Fruit fly (Drosophila melanogaster) whole organism, embryonic: ENCODE results near the gene CG31103.
A peak's percentile ranks its signal among the peaks of the same experiment; 100 is the strongest.

Experiments used
- Aef1 ChIP-seq: fragments of 200-800 bp; sonication (Bioruptor generic); IDR thresholded peaks from 3 replicates; pipeline ENCODE4 v1.3.6; 2022; ENCODE audit warnings: missing biosample characterization, missing genetic modification characterization
- CG11696 ChIP-seq: fragments of 200-800 bp; sonication (Bioruptor generic); IDR thresholded peaks from 2 replicates; pipeline ENCODE4 v1.3.6; 2022; ENCODE audit warnings: missing biosample characterization, missing genetic modification characterization
- CG12071 ChIP-seq: fragments of 200-800 bp; sonication (Bioruptor generic); optimal IDR thresholded peaks from 3 replicates; lab custom pipeline; 2018; ENCODE audit warnings: missing biosample characterization, mild to moderate bottlenecking, missing genetic modification characterization
- CG12744 ChIP-seq: fragments of 200-800 bp; sonication (Bioruptor generic); optimal IDR thresholded peaks from 2 replicates; lab custom pipeline; 2016; ENCODE audit warnings: missing biosample characterization, missing genetic modification characterization
- CG18262 ChIP-seq: fragments of 200-800 bp; optimal IDR thresholded peaks from 3 replicates; lab custom pipeline; 2019; ENCODE audit warnings: missing biosample characterization, mild to moderate bottlenecking, missing genetic modification characterization, moderate library complexity
- CG2202 ChIP-seq: fragments of 200-800 bp; sonication (Bioruptor generic); optimal IDR thresholded peaks from 2 replicates; lab custom pipeline; 2018; ENCODE audit warnings: missing biosample characterization, mild to moderate bottlenecking, missing genetic modification characterization
- CG2875 ChIP-seq: fragments of 200-800 bp; sonication (Bioruptor generic); optimal IDR thresholded peaks from 2 replicates; lab custom pipeline; 2017; ENCODE audit warnings: missing biosample characterization, mild to moderate bottlenecking, missing genetic modification characterization, missing genetic modification reagents
- CG4360 ChIP-seq: fragments of 200-800 bp; sonication (Bioruptor generic); IDR thresholded peaks from 2 replicates; pipeline ENCODE4 v1.3.6; 2022; ENCODE audit warnings: missing biosample characterization, missing genetic modification characterization
- CG6254 ChIP-seq: fragments of 200-800 bp; sonication (Bioruptor generic); optimal IDR thresholded peaks from 3 replicates; lab custom pipeline; 2017; ENCODE audit warnings: mild to moderate bottlenecking, missing biosample characterization, missing genetic modification reagents, missing genetic modification characterization
- CG6813 ChIP-seq: fragments of 200-800 bp; sonication (Bioruptor generic); optimal IDR thresholded peaks from 2 replicates; lab custom pipeline; 2017; ENCODE audit warnings: missing biosample characterization, missing genetic modification characterization, mild to moderate bottlenecking, moderate library complexity, missing genetic modification reagents
- CG7745 ChIP-seq: fragments of 200-800 bp; sonication (Bioruptor generic); optimal IDR thresholded peaks from 2 replicates; lab custom pipeline; 2018; ENCODE audit warnings: missing biosample characterization, mild to moderate bottlenecking, missing genetic modification characterization, moderate library complexity
- CG8944 ChIP-seq: fragments of 200-800 bp; sonication (Bioruptor generic); optimal IDR thresholded peaks from 3 replicates; lab custom pipeline; 2016; ENCODE audit warnings: missing biosample characterization, missing genetic modification characterization
- CoRest ChIP-seq: fragments of 200-800 bp; sonication (Bioruptor generic); optimal IDR thresholded peaks from 3 replicates; lab custom pipeline; 2018; ENCODE audit warnings: missing biosample characterization, mild to moderate bottlenecking, missing genetic modification characterization, moderate library complexity
- Elba2 ChIP-seq: fragments of 200-800 bp; sonication (Bioruptor generic); optimal IDR thresholded peaks from 3 replicates; lab custom pipeline; 2016; ENCODE audit warnings: missing biosample characterization, missing genetic modification characterization
- HLH4C ChIP-seq: fragments of 200-800 bp; sonication (Bioruptor generic); IDR thresholded peaks from 3 replicates; pipeline ENCODE4 v1.3.6; 2022; ENCODE audit warnings: missing biosample characterization, missing genetic modification characterization; ENCODE audit not compliant: partially characterized antibody
- MBD-R2 ChIP-seq: fragments of 200-800 bp; sonication (Bioruptor generic); IDR thresholded peaks from 2 replicates; pipeline ENCODE4 v1.3.6; 2022; ENCODE audit warnings: missing biosample characterization, missing genetic modification characterization
- Med ChIP-seq: fragments of 200-800 bp; sonication (Bioruptor generic); peaks from one replicate; lab custom pipeline; 2016; ENCODE audit warnings: missing biosample characterization, missing genetic modification characterization, mild to moderate bottlenecking, inconsistent platforms, moderate library complexity
- NC2β ChIP-seq: fragments of 200-800 bp; sonication (Bioruptor generic); optimal IDR thresholded peaks from 2 replicates; lab custom pipeline; 2016; ENCODE audit warnings: missing biosample characterization, missing genetic modification characterization
- NfI ChIP-seq: fragments of 200-800 bp; sonication (Bioruptor generic); optimal IDR thresholded peaks from 3 replicates; lab custom pipeline; 2018; ENCODE audit warnings: missing biosample characterization, mild to moderate bottlenecking, missing genetic modification characterization, moderate library complexity
- PHDP ChIP-seq: fragments of 200-800 bp; sonication (Bioruptor generic); optimal IDR thresholded peaks from 3 replicates; lab custom pipeline; 2018; ENCODE audit warnings: missing biosample characterization, mild to moderate bottlenecking, missing genetic modification characterization, moderate library complexity
- Sin3A ChIP-seq: fragments of >200 bp; optimal IDR thresholded peaks from 2 replicates; lab custom pipeline; 2018
- aop ChIP-seq: fragments of 200-800 bp; sonication (Bioruptor generic); IDR thresholded peaks from 2 replicates; pipeline ENCODE4 v1.3.6; 2022; ENCODE audit warnings: missing biosample characterization, missing genetic modification characterization
- bbx ChIP-seq: fragments of 200-800 bp; sonication (Bioruptor generic); IDR thresholded peaks from 2 replicates; pipeline ENCODE4 v1.3.6; 2022; ENCODE audit warnings: missing biosample characterization, missing genetic modification characterization; ENCODE audit not compliant: partially characterized antibody
- bcd ChIP-seq: fragments of 200-800 bp; sonication (Bioruptor generic); optimal IDR thresholded peaks from 2 replicates; lab custom pipeline; 2017; ENCODE audit warnings: missing biosample characterization, mild to moderate bottlenecking, missing genetic modification characterization
- crp ChIP-seq, 2 experiments: fragments of 200-800 bp; sonication (Bioruptor generic); optimal IDR thresholded peaks; 2 replicates in 1 of 2; 3 replicates in 1 of 2; lab custom pipeline; 2017; ENCODE audit warnings: missing biosample characterization in 2 of 2, missing genetic modification characterization in 2 of 2, mild to moderate bottlenecking in 1 of 2, moderate library complexity in 1 of 2
- dimm ChIP-seq: fragments of 200-800 bp; sonication (Bioruptor generic); IDR thresholded peaks from 2 replicates; pipeline ENCODE4 v1.3.6; 2022; ENCODE audit warnings: missing biosample characterization, missing genetic modification characterization
- emc ChIP-seq: fragments of 200-800 bp; sonication (Bioruptor generic); optimal IDR thresholded peaks from 2 replicates; lab custom pipeline; 2016; ENCODE audit warnings: missing biosample characterization, missing genetic modification characterization
- fu2 ChIP-seq: fragments of 200-800 bp; sonication (Bioruptor generic); optimal IDR thresholded peaks from 2 replicates; lab custom pipeline; 2016; ENCODE audit warnings: missing biosample characterization, missing genetic modification characterization
- h ChIP-seq: fragments of >200 bp; optimal IDR thresholded peaks from 2 replicates; lab custom pipeline; 2017
- kay ChIP-seq: fragments of 200-800 bp; sonication (Bioruptor generic); optimal IDR thresholded peaks from 2 replicates; lab custom pipeline; 2016; ENCODE audit warnings: missing biosample characterization, missing genetic modification characterization
- mam ChIP-seq: fragments of 200-800 bp; sonication (Bioruptor generic); optimal IDR thresholded peaks from 3 replicates; lab custom pipeline; 2016; ENCODE audit warnings: missing biosample characterization, missing genetic modification characterization
- run ChIP-seq: fragments of 200-800 bp; sonication (Bioruptor generic); optimal IDR thresholded peaks from 3 replicates; lab custom pipeline; 2018; ENCODE audit warnings: missing biosample characterization, mild to moderate bottlenecking, missing genetic modification characterization
- schlank ChIP-seq: fragments of 200-800 bp; sonication (Bioruptor generic); optimal IDR thresholded peaks from 2 replicates; lab custom pipeline; 2018; ENCODE audit warnings: missing biosample characterization, mild to moderate bottlenecking, missing genetic modification characterization
- scrt ChIP-seq: fragments of 200-800 bp; sonication (Bioruptor generic); optimal IDR thresholded peaks from 2 replicates; lab custom pipeline; 2018; ENCODE audit warnings: missing biosample characterization, mild to moderate bottlenecking, missing genetic modification characterization, moderate library complexity
- sisA ChIP-seq: fragments of 200-800 bp; sonication (Bioruptor generic); IDR thresholded peaks from 2 replicates; pipeline ENCODE4 v1.3.6; 2022; ENCODE audit warnings: missing biosample characterization, missing genetic modification characterization
- slou ChIP-seq: fragments of 200-800 bp; sonication (Bioruptor generic); optimal IDR thresholded peaks from 3 replicates; lab custom pipeline; 2016; ENCODE audit warnings: missing biosample characterization, missing genetic modification characterization
- tgo ChIP-seq: fragments of 200-800 bp; sonication (Bioruptor generic); IDR thresholded peaks from 3 replicates; pipeline ENCODE4 v1.3.6; 2022; ENCODE audit warnings: missing biosample characterization, missing genetic modification characterization
- tll ChIP-seq, 2 experiments: fragments of 200-800 bp in 1 of 2; fragments of >200 bp in 1 of 2; sonication (Bioruptor generic) in 1 of 2; optimal IDR thresholded peaks; 2 replicates each; lab custom pipeline; 2017 to 2019; ENCODE audit warnings: missing biosample characterization in 2 of 2, missing genetic modification characterization in 2 of 2, mild to moderate bottlenecking in 1 of 2, moderate library complexity in 1 of 2
- tna ChIP-seq: fragments of 200-800 bp; sonication (Bioruptor generic); IDR thresholded peaks from 2 replicates; pipeline ENCODE4 v1.3.6; 2022; ENCODE audit warnings: missing biosample characterization, missing genetic modification characterization; ENCODE audit not compliant: partially characterized antibody
- toy ChIP-seq: fragments of 200-800 bp; sonication (Bioruptor generic); IDR thresholded peaks from 2 replicates; pipeline ENCODE4 v1.3.6; 2022; ENCODE audit warnings: missing biosample characterization, missing genetic modification characterization
- wdn ChIP-seq: fragments of 200-800 bp; sonication (Bioruptor generic); IDR thresholded peaks from 2 replicates; pipeline ENCODE4 v1.3.6; 2022; ENCODE audit warnings: missing biosample characterization, missing genetic modification characterization
- zfh1 ChIP-seq: fragments of 200-800 bp; sonication (Bioruptor generic); IDR thresholded peaks from 3 replicates; pipeline ENCODE4 v1.3.6; 2022; ENCODE audit warnings: missing biosample characterization, missing genetic modification characterization

CG31103 gene

dm6 chr3R:25262322-25262761, 43.2 kb downstream of the CG31103 start, which contains the start of the genes Kdsr and CG11858 (continued):
- TF ChIP-seq CG6254 (no peak), zfh1 (peak; percentile 77), Sin3A (lab: Kevin White, UChicago) (peak; percentile 59), CG8944 (GFP tag; lab: Kevin White, UChicago) (peak; percentile 28), schlank (tag; lab: Kevin White, UChicago) (no peak), fu2 (peak; percentile 21), bcd (GFP tag; lab: Kevin White, UChicago) (no peak), bbx (no peak), NfI (GFP tag; lab: Kevin White, UChicago) (peak; percentile 40), MBD-R2 (GFP tag; lab: Robert Waterston, UW) (peak; percentile 86), sisA (peak; percentile 68), run (tag; lab: Kevin White, UChicago) (peak; percentile 2), CG12744 (GFP tag; lab: Kevin White, UChicago) (peak; percentile 40), kay (GFP tag; lab: Kevin White, UChicago) (peak; percentile 35), Aef1 (GFP tag; lab: Robert Waterston, UW) (peak; percentile 53), dimm (GFP tag; lab: Robert Waterston, UW) (no peak), CG4360 (no peak), emc (GFP tag; lab: Kevin White, UChicago) (no peak), CG12071 (GFP tag; lab: Kevin White, UChicago) (no peak), aop (no peak), toy (GFP tag; lab: Robert Waterston, UW) (no peak), tll (GFP tag; optimal IDR thresholded peaks at IDR 0.05; lab: Kevin White, UChicago) (no peak), tgo (GFP tag; lab: Robert Waterston, UW) (peak; percentile 77), CG11696 (GFP tag; lab: Robert Waterston, UW) (no peak), Elba2 (GFP tag; lab: Kevin White, UChicago) (no peak), HLH4C (no peak), tna (GFP tag; lab: Robert Waterston, UW) (no peak), NC2β (peak; percentile 46), PHDP (peak; percentile 75), scrt (peak; percentile 33), h (lab: Kevin White, UChicago) (no peak), CG2202 (tag; lab: Kevin White, UChicago) (peak; percentile 7), Med (GFP tag; lab: Kevin White, UChicago) (peak; percentile 95), CG2875 (no peak), CG7745 (tag; lab: Kevin White, UChicago) (no peak), CoRest (peak; percentile 71), mam (GFP tag; lab: Kevin White, UChicago) (peak; percentile 48), wdn (0 out of 2 replicates have a peak, but pooled peaks have one; percentile 48), slou (GFP tag; lab: Kevin White, UChicago) (no peak), CG6813 (GFP tag; lab: Kevin White, UChicago) (no peak), CG18262 (tag; lab: Kevin White, UChicago) (peak; percentile 62), crp (GFP tag; optimal IDR thresholded peaks at IDR 0.05; lab: Kevin White, UChicago) (peak in 1 of 2 experiments; percentile 49)
